Worm (Caenorhabditis elegans) whole organism, L2 larva: ENCODE measurements around the gene tmem-218.

ENCODE experiments used
- C34F6.9 ChIP-seq: fragments of 150-350 bp; optimal IDR thresholded peaks from 2 replicates; lab custom pipeline; 2014; ENCODE audit warnings: missing biosample characterization, missing genetic modification characterization
- F13H6.1 ChIP-seq: sonication (generic microtip); optimal IDR thresholded peaks from 2 replicates; lab custom pipeline; 2016; ENCODE audit warnings: missing genetic modification characterization, missing compliant biosample characterization
- R02D3.7 ChIP-seq: fragments of 150-350 bp; optimal IDR thresholded peaks from 2 replicates; lab custom pipeline; 2014; ENCODE audit warnings: missing biosample characterization, missing genetic modification characterization
- Y55F3AM.14 ChIP-seq: fragments of 200-800 bp; sonication (Bioruptor generic); optimal IDR thresholded peaks from 2 replicates; lab custom pipeline; 2018; ENCODE audit warnings: mild to moderate bottlenecking, missing genetic modification characterization, missing compliant biosample characterization
- ZK546.5 ChIP-seq: sonication (generic microtip); optimal IDR thresholded peaks from 2 replicates; lab custom pipeline; 2017; ENCODE audit warnings: missing biosample characterization, missing genetic modification characterization
- alr-1 ChIP-seq: fragments of 150-350 bp; optimal IDR thresholded peaks from 2 replicates; lab custom pipeline; 2014; ENCODE audit warnings: missing biosample characterization, missing genetic modification characterization
- aly-2 ChIP-seq: fragments of 150-350 bp; optimal IDR thresholded peaks from 2 replicates; lab custom pipeline; 2014; ENCODE audit warnings: missing biosample characterization, missing genetic modification characterization
- ama-1 ChIP-seq: fragments of 150-350 bp; optimal IDR thresholded peaks from 2 replicates; lab custom pipeline; 2018; ENCODE audit warnings: inconsistent platforms
- blmp-1 ChIP-seq: sonication (generic microtip); optimal IDR thresholded peaks from 2 replicates; lab custom pipeline; 2017; ENCODE audit warnings: missing genetic modification characterization, mild to moderate bottlenecking, missing compliant biosample characterization, antibody characterized with exemption, moderate library complexity; ENCODE audit not compliant: insufficient read depth
- ceh-16 ChIP-seq: fragments of 150-350 bp; optimal IDR thresholded peaks from 2 replicates; lab custom pipeline; 2014; ENCODE audit warnings: missing biosample characterization, missing genetic modification characterization
- ceh-82 ChIP-seq: fragments of 150-350 bp; optimal IDR thresholded peaks from 2 replicates; lab custom pipeline; 2014; ENCODE audit warnings: missing biosample characterization, missing genetic modification characterization
- crh-2 ChIP-seq: sonication (generic microtip); optimal IDR thresholded peaks from 2 replicates; lab custom pipeline; 2017; ENCODE audit warnings: missing biosample characterization, missing genetic modification characterization
- dmd-4 ChIP-seq: sonication (generic microtip); optimal IDR thresholded peaks from 2 replicates; lab custom pipeline; 2017; ENCODE audit warnings: missing biosample characterization, missing genetic modification characterization
- egl-27 ChIP-seq: sonication (generic microtip); optimal IDR thresholded peaks from 3 replicates; lab custom pipeline; 2017; ENCODE audit warnings: missing biosample characterization, missing genetic modification reagents, missing genetic modification characterization
- elt-1 ChIP-seq: fragments of 150-350 bp; optimal IDR thresholded peaks from 2 replicates; lab custom pipeline; 2014; ENCODE audit warnings: missing biosample characterization, missing genetic modification characterization
- elt-3 ChIP-seq: sonication (generic microtip); optimal IDR thresholded peaks from 2 replicates; lab custom pipeline; 2017; ENCODE audit warnings: missing biosample characterization, missing genetic modification characterization
- fos-1 ChIP-seq: fragments of 150-350 bp; optimal IDR thresholded peaks from 2 replicates; lab custom pipeline; 2014; ENCODE audit warnings: missing biosample characterization, missing genetic modification characterization
- gmeb-1 ChIP-seq: fragments of 150-350 bp; optimal IDR thresholded peaks from 2 replicates; lab custom pipeline; 2014; ENCODE audit warnings: missing biosample characterization, missing genetic modification characterization
- lin-11 ChIP-seq: fragments of 150-350 bp; sonication (generic microtip); optimal IDR thresholded peaks from 2 replicates; lab custom pipeline; 2014; ENCODE audit warnings: missing biosample characterization, missing genetic modification characterization, inconsistent platforms, mixed read lengths
- lin-13 ChIP-seq: fragments of 150-350 bp; optimal IDR thresholded peaks from 2 replicates; lab custom pipeline; 2014; ENCODE audit warnings: missing biosample characterization, missing genetic modification reagents, missing genetic modification characterization
- lin-39 ChIP-seq: fragments of 150-350 bp; optimal IDR thresholded peaks from 2 replicates; lab custom pipeline; 2014; ENCODE audit warnings: missing biosample characterization, missing genetic modification reagents, missing genetic modification characterization
- lsy-2 ChIP-seq, 2 experiments: fragments of 150-350 bp in 1 of 2; sonication (generic microtip) in 1 of 2; optimal IDR thresholded peaks; 2 replicates each; lab custom pipeline; 2014 to 2017; ENCODE audit warnings: missing biosample characterization in 2 of 2, missing genetic modification characterization in 2 of 2
- mab-5 ChIP-seq: fragments of 150-350 bp; optimal IDR thresholded peaks from 2 replicates; lab custom pipeline; 2014; ENCODE audit warnings: missing biosample characterization, missing genetic modification characterization
- mbf-1 ChIP-seq: sonication (generic microtip); optimal IDR thresholded peaks from 2 replicates; lab custom pipeline; 2017; ENCODE audit warnings: missing biosample characterization, missing genetic modification characterization
- mdl-1 ChIP-seq, 2 experiments: fragments of 150-350 bp in 1 of 2; sonication (generic microtip) in 1 of 2; optimal IDR thresholded peaks; 2 replicates each; lab custom pipeline; 2017; ENCODE audit warnings: missing biosample characterization in 2 of 2, missing genetic modification characterization in 2 of 2
- nhr-10 ChIP-seq: sonication (generic microtip); optimal IDR thresholded peaks from 2 replicates; lab custom pipeline; 2017; ENCODE audit warnings: missing biosample characterization, missing genetic modification characterization
- nhr-11 ChIP-seq: fragments of 150-350 bp; optimal IDR thresholded peaks from 2 replicates; lab custom pipeline; 2014; ENCODE audit warnings: missing biosample characterization, missing genetic modification characterization
- nhr-12 ChIP-seq: fragments of 150-350 bp; optimal IDR thresholded peaks from 2 replicates; lab custom pipeline; 2014; ENCODE audit warnings: missing biosample characterization, missing genetic modification characterization
- nhr-129 ChIP-seq: fragments of 150-350 bp; optimal IDR thresholded peaks from 2 replicates; lab custom pipeline; 2014; ENCODE audit warnings: missing biosample characterization, missing genetic modification characterization
- nhr-21 ChIP-seq: fragments of 150-350 bp; optimal IDR thresholded peaks from 2 replicates; lab custom pipeline; 2014; ENCODE audit warnings: missing biosample characterization, missing genetic modification characterization
- nhr-23 ChIP-seq: fragments of 150-350 bp; optimal IDR thresholded peaks from 2 replicates; lab custom pipeline; 2014; ENCODE audit warnings: missing biosample characterization, missing genetic modification reagents, missing genetic modification characterization
- nhr-237 ChIP-seq: fragments of 150-350 bp; optimal IDR thresholded peaks from 2 replicates; lab custom pipeline; 2014; ENCODE audit warnings: missing biosample characterization, missing genetic modification characterization
- nhr-25 ChIP-seq: fragments of 150-350 bp; sonication (generic microtip); optimal IDR thresholded peaks from 3 replicates; lab custom pipeline; 2014; ENCODE audit warnings: missing biosample characterization, missing genetic modification characterization
- nhr-6 ChIP-seq: fragments of 150-350 bp; optimal IDR thresholded peaks from 2 replicates; lab custom pipeline; 2014; ENCODE audit warnings: missing biosample characterization, missing genetic modification characterization
- nhr-77 ChIP-seq: fragments of 150-350 bp; optimal IDR thresholded peaks from 2 replicates; lab custom pipeline; 2014; ENCODE audit warnings: missing biosample characterization, missing genetic modification characterization
- peb-1 ChIP-seq: fragments of 150-350 bp; optimal IDR thresholded peaks from 2 replicates; lab custom pipeline; 2014; ENCODE audit warnings: missing biosample characterization, missing genetic modification characterization
- sem-4 ChIP-seq: fragments of 150-350 bp; optimal IDR thresholded peaks from 2 replicates; lab custom pipeline; 2014; ENCODE audit warnings: missing biosample characterization, missing genetic modification reagents, missing genetic modification characterization
- skn-1 ChIP-seq: sonication (generic microtip); optimal IDR thresholded peaks from 2 replicates; lab custom pipeline; 2017; ENCODE audit warnings: missing biosample characterization, missing genetic modification characterization
- sma-3 ChIP-seq: sonication (generic microtip); optimal IDR thresholded peaks from 2 replicates; lab custom pipeline; 2016; ENCODE audit warnings: missing genetic modification reagents, missing genetic modification characterization, missing compliant biosample characterization
- sma-9 ChIP-seq, 2 experiments: fragments of 150-350 bp in 1 of 2; sonication (generic microtip) in 1 of 2; optimal IDR thresholded peaks; 2 replicates each; lab custom pipeline; 2014 to 2016; ENCODE audit warnings: missing genetic modification characterization in 2 of 2, mild to moderate bottlenecking in 1 of 2, missing biosample characterization in 1 of 2, missing compliant biosample characterization in 1 of 2, missing genetic modification reagents in 1 of 2, moderate library complexity in 1 of 2
- snpc-4 ChIP-seq: fragments of 150-350 bp; optimal IDR thresholded peaks from 2 replicates; lab custom pipeline; 2014; ENCODE audit warnings: missing biosample characterization, missing genetic modification characterization
- unc-39 ChIP-seq: fragments of 150-350 bp; optimal IDR thresholded peaks from 2 replicates; lab custom pipeline; 2014; ENCODE audit warnings: missing biosample characterization, missing genetic modification characterization
- unc-55 ChIP-seq: fragments of 150-350 bp; sonication (generic microtip); optimal IDR thresholded peaks from 3 replicates; lab custom pipeline; 2014; ENCODE audit warnings: missing biosample characterization, missing genetic modification reagents, missing genetic modification characterization
- unc-62 ChIP-seq: fragments of 150-350 bp; optimal IDR thresholded peaks from 2 replicates; lab custom pipeline; 2014; ENCODE audit warnings: missing biosample characterization, missing genetic modification reagents, missing genetic modification characterization
- zag-1 ChIP-seq: fragments of 150-350 bp; optimal IDR thresholded peaks from 2 replicates; lab custom pipeline; 2014; ENCODE audit warnings: missing biosample characterization, missing genetic modification characterization
- ztf-1 ChIP-seq: fragments of 200-800 bp; sonication (Bioruptor generic); conservative IDR thresholded peaks from 2 replicates; pipeline ENCODE4 v1.3.6; 2022; ENCODE audit warnings: missing genetic modification characterization, missing compliant biosample characterization
- ztf-11 ChIP-seq: sonication (generic microtip); optimal IDR thresholded peaks from 2 replicates; lab custom pipeline; 2017; ENCODE audit warnings: missing biosample characterization, missing genetic modification characterization
- ztf-4 ChIP-seq: fragments of 150-350 bp; optimal IDR thresholded peaks from 2 replicates; lab custom pipeline; 2014; ENCODE audit warnings: missing biosample characterization, missing genetic modification characterization

The tmem-218 gene

ce11 chrX:17630888-17631287 is 18.6 kb upstream of the tmem-218 start:
- no peak for TF ChIP-seq unc-62 (GFP tag; lab: Kevin White, UChicago)
- no peak for TF ChIP-seq ama-1 (lab: Kevin White, UChicago)
- TF ChIP-seq ztf-1 (GFP tag; lab: Robert Waterston, UW), result no peak
- TF ChIP-seq nhr-6 (tag; lab: Kevin White, UChicago), result no peak
- TF ChIP-seq blmp-1 (tag; lab: Kevin White, UChicago), result peak; percentile 92
- no peak for TF ChIP-seq ZK546.5 (tag; lab: Kevin White, UChicago)
- TF ChIP-seq sem-4, result peak; percentile 38
- TF ChIP-seq fos-1 (tag; lab: Kevin White, UChicago), result peak; percentile 64
- peak; percentile 49 for TF ChIP-seq crh-2
- TF ChIP-seq elt-1 (tag; lab: Kevin White, UChicago), result no peak
- no peak for TF ChIP-seq ceh-16 (tag; lab: Kevin White, UChicago)
- no peak for TF ChIP-seq skn-1 (tag; lab: Kevin White, UChicago)
- peak; percentile 72 for TF ChIP-seq F13H6.1 (tag; lab: Kevin White, UChicago)
- TF ChIP-seq Y55F3AM.14, result peak; percentile 38
- TF ChIP-seq lin-11 (tag; lab: Kevin White, UChicago), result no peak
- no peak for TF ChIP-seq ceh-82
- TF ChIP-seq sma-3 (GFP tag; lab: Kevin White, UChicago), result peak; percentile 87
- TF ChIP-seq ztf-11, result no peak
- peak; percentile 40 to 78 for TF ChIP-seq mdl-1 (tag; optimal IDR thresholded peaks at IDR 0.05; lab: Kevin White, UChicago)
- TF ChIP-seq gmeb-1 (tag; lab: Kevin White, UChicago), result peak; percentile 53
- no peak for TF ChIP-seq mab-5
- TF ChIP-seq egl-27, result no peak
- TF ChIP-seq lin-39 (tag; lab: Kevin White, UChicago), result no peak
- TF ChIP-seq lin-13 (GFP tag; lab: Kevin White, UChicago), result no peak
- no peak for TF ChIP-seq zag-1
- TF ChIP-seq nhr-21 (tag; lab: Kevin White, UChicago), result peak; percentile 90
- TF ChIP-seq nhr-237 (tag; lab: Kevin White, UChicago), result no peak
- peak; percentile 72 for TF ChIP-seq nhr-25 (tag; lab: Kevin White, UChicago)
- no peak for TF ChIP-seq mbf-1
- peak in 1 of 2 experiments; percentile 29 for TF ChIP-seq lsy-2 (tag; optimal IDR thresholded peaks at IDR 0.05; lab: Kevin White, UChicago)
- TF ChIP-seq snpc-4 (tag; lab: Kevin White, UChicago), result no peak
- TF ChIP-seq sma-9 (GFP tag; optimal IDR thresholded peaks at IDR 0.05; lab: Kevin White, UChicago), result peak; percentile 92
- TF ChIP-seq sma-9 (tag; optimal IDR thresholded peaks at IDR 0.05; lab: Kevin White, UChicago), result no peak
- no peak for TF ChIP-seq ztf-4
- TF ChIP-seq nhr-77 (tag; lab: Kevin White, UChicago), result no peak
- no peak for TF ChIP-seq elt-3 (tag; lab: Kevin White, UChicago)
- no peak for TF ChIP-seq unc-55 (GFP tag; lab: Kevin White, UChicago)
- no peak for TF ChIP-seq nhr-12 (tag; lab: Kevin White, UChicago)
- peak; percentile 54 for TF ChIP-seq nhr-129 (tag; lab: Kevin White, UChicago)
- no peak for TF ChIP-seq alr-1 (tag; lab: Kevin White, UChicago)
- no peak for TF ChIP-seq C34F6.9 (tag; lab: Kevin White, UChicago)
- TF ChIP-seq dmd-4, result no peak
- TF ChIP-seq unc-39 (tag; lab: Kevin White, UChicago), result no peak
- no peak for TF ChIP-seq nhr-11 (tag; lab: Kevin White, UChicago)
- no peak for TF ChIP-seq peb-1 (tag; lab: Kevin White, UChicago)
- TF ChIP-seq aly-2 (tag; lab: Kevin White, UChicago), result no peak
- no peak for TF ChIP-seq R02D3.7 (tag; lab: Kevin White, UChicago)
- TF ChIP-seq nhr-10 (tag; lab: Kevin White, UChicago), result no peak
- TF ChIP-seq nhr-23 (tag; lab: Kevin White, UChicago), result no peak
- TF ChIP-seq, all 48 proteins: peak for 14
